Fruit fly (Drosophila melanogaster) S2 (cell line): Measurements from ENCODE around the gene eIF3l.

ENCODE experiments used
- CG8478 ChIP-seq: fragments of >200 bp; optimal IDR thresholded peaks from 2 replicates; lab custom pipeline; 2018
- CTCF ChIP-seq, 2 experiments: fragments of >200 bp; optimal IDR thresholded peaks; 2 replicates each; lab custom pipeline; 2018

- TF ChIP-seq CG8478 (lab: Kevin White, UChicago): no peak
- TF ChIP-seq CTCF (optimal IDR thresholded peaks at IDR 0.05; lab: Kevin White, UChicago): no peak
Observed at dm6 chr3L:12190433-12190832, 44.5 kb upstream of the eIF3l start, which contains the start of gene Est-P.
